Worm (Caenorhabditis elegans) whole organism, L1 larva: Measurements from ENCODE around the gene T05B11.4.

ENCODE experiments used
- C04F5.9 ChIP-seq: sonication (generic microtip); optimal IDR thresholded peaks from 2 replicates; lab custom pipeline; 2016; ENCODE audit warnings: missing genetic modification characterization, missing compliant biosample characterization
- C16A3.4 ChIP-seq: fragments of 150-350 bp; optimal IDR thresholded peaks from 2 replicates; lab custom pipeline; 2014; ENCODE audit warnings: missing biosample characterization, missing genetic modification characterization
- F16B12.6 ChIP-seq: fragments of 150-350 bp; optimal IDR thresholded peaks from 2 replicates; lab custom pipeline; 2014; ENCODE audit warnings: missing biosample characterization, missing genetic modification characterization
- Y116A8C.19 ChIP-seq: sonication (generic microtip); optimal IDR thresholded peaks from 2 replicates; lab custom pipeline; 2016; ENCODE audit warnings: missing compliant biosample characterization, missing genetic modification characterization, borderline replicate concordance
- alr-1 ChIP-seq: fragments of 200-800 bp; sonication (Bioruptor generic); optimal IDR thresholded peaks from 2 replicates; lab custom pipeline; 2018; ENCODE audit warnings: borderline replicate concordance, mild to moderate bottlenecking, missing genetic modification characterization, missing compliant biosample characterization
- ama-1 ChIP-seq: fragments of 150-350 bp; optimal IDR thresholded peaks from 2 replicates; lab custom pipeline; 2014
- blmp-1 ChIP-seq: fragments of 150-350 bp; optimal IDR thresholded peaks from 2 replicates; lab custom pipeline; 2014; ENCODE audit warnings: missing biosample characterization, missing genetic modification characterization
- ceh-63 ChIP-seq: fragments of 200-800 bp; sonication (Bioruptor generic); optimal IDR thresholded peaks from 2 replicates; lab custom pipeline; 2018; ENCODE audit warnings: mild to moderate bottlenecking, missing genetic modification characterization, missing compliant biosample characterization
- ceh-8 ChIP-seq: fragments of 200-800 bp; sonication (Bioruptor generic); optimal IDR thresholded peaks from 2 replicates; lab custom pipeline; 2018; ENCODE audit warnings: mild to moderate bottlenecking, missing genetic modification characterization, moderate library complexity, missing compliant biosample characterization
- ceh-90 ChIP-seq: sonication (generic microtip); optimal IDR thresholded peaks from 2 replicates; lab custom pipeline; 2016; ENCODE audit warnings: missing genetic modification characterization, missing compliant biosample characterization
- dpl-1 ChIP-seq, 3 experiments: fragments of 150-350 bp in 2 of 3; sonication (generic microtip) in 1 of 3; optimal IDR thresholded peaks; 2 replicates each; lab custom pipeline; 2014 to 2017; ENCODE audit warnings: missing biosample characterization in 3 of 3, missing genetic modification characterization in 3 of 3, missing genetic modification reagents in 3 of 3
- dsc-1 ChIP-seq: sonication (generic microtip); optimal IDR thresholded peaks from 2 replicates; lab custom pipeline; 2016; ENCODE audit warnings: mild to moderate bottlenecking, missing genetic modification characterization, missing compliant biosample characterization
- efl-1 ChIP-seq, 4 experiments: fragments of 150-350 bp; optimal IDR thresholded peaks in 3 of 4; peaks in 1 of 4; 1 replicate in 1 of 4; 2 replicates in 3 of 4; lab custom pipeline; 2014; ENCODE audit warnings: missing biosample characterization in 2 of 4, missing genetic modification characterization in 2 of 4, missing genetic modification reagents in 2 of 4
- egl-13 ChIP-seq: sonication (generic microtip); optimal IDR thresholded peaks from 2 replicates; lab custom pipeline; 2016; ENCODE audit warnings: missing genotype, missing genetic modification reagents, missing genetic modification characterization, missing compliant biosample characterization
- egl-27 ChIP-seq, 2 experiments: fragments of 150-350 bp in 1 of 2; sonication (generic microtip); optimal IDR thresholded peaks; 3 replicates each; lab custom pipeline; 2017 to 2018; ENCODE audit warnings: missing biosample characterization in 2 of 2, missing genetic modification characterization in 2 of 2, missing genetic modification reagents in 2 of 2
- elt-2 ChIP-seq: sonication (generic microtip); optimal IDR thresholded peaks from 2 replicates; lab custom pipeline; 2016; ENCODE audit warnings: missing genetic modification characterization, mild to moderate bottlenecking, inconsistent platforms, missing compliant biosample characterization, missing genetic modification reagents
- elt-3 ChIP-seq, 6 experiments: fragments of 150-350 bp in 1 of 6; sonication (generic microtip); optimal IDR thresholded peaks; 2 replicates each; lab custom pipeline; 2017 to 2018; ENCODE audit warnings: missing biosample characterization in 6 of 6, missing genetic modification characterization in 6 of 6, inconsistent platforms in 1 of 6
- fkh-10 ChIP-seq: sonication (generic microtip); optimal IDR thresholded peaks from 2 replicates; lab custom pipeline; 2017; ENCODE audit warnings: missing biosample characterization, missing genetic modification reagents, missing genetic modification characterization
- fkh-4 ChIP-seq: sonication (generic microtip); optimal IDR thresholded peaks from 2 replicates; lab custom pipeline; 2016; ENCODE audit warnings: missing compliant biosample characterization, missing genetic modification characterization, borderline replicate concordance
- fkh-8 ChIP-seq: sonication (generic microtip); optimal IDR thresholded peaks from 2 replicates; lab custom pipeline; 2016; ENCODE audit warnings: mild to moderate bottlenecking, missing genetic modification characterization, missing compliant biosample characterization
- fos-1 ChIP-seq: fragments of 150-350 bp; optimal IDR thresholded peaks from 2 replicates; lab custom pipeline; 2014; ENCODE audit warnings: missing biosample characterization, missing genetic modification characterization
- grh-1 ChIP-seq: fragments of 200-800 bp; sonication (Bioruptor generic); IDR thresholded peaks from 2 replicates; pipeline ENCODE4 v1.3.6; 2022; ENCODE audit warnings: missing genetic modification reagents, missing genetic modification characterization, missing compliant biosample characterization
- hlh-4 ChIP-seq: sonication (generic microtip); optimal IDR thresholded peaks from 2 replicates; lab custom pipeline; 2016; ENCODE audit warnings: mild to moderate bottlenecking, missing genetic modification characterization, missing compliant biosample characterization
- irx-1 ChIP-seq: sonication (generic microtip); optimal IDR thresholded peaks from 2 replicates; lab custom pipeline; 2016; ENCODE audit warnings: missing genetic modification characterization, missing compliant biosample characterization
- jun-1 ChIP-seq: fragments of 150-350 bp; optimal IDR thresholded peaks from 2 replicates; lab custom pipeline; 2014; ENCODE audit warnings: missing biosample characterization, missing genetic modification reagents, missing genetic modification characterization
- lin-14 ChIP-seq: fragments of 200-800 bp; sonication (Bioruptor generic); optimal IDR thresholded peaks from 2 replicates; lab custom pipeline; 2018; ENCODE audit warnings: mild to moderate bottlenecking, missing genetic modification characterization, moderate library complexity, missing compliant biosample characterization
- lin-35 ChIP-seq, 2 experiments: fragments of 150-350 bp; optimal IDR thresholded peaks; 2 replicates each; lab custom pipeline; 2014; ENCODE audit warnings: missing biosample characterization in 2 of 2, missing genetic modification characterization in 2 of 2, missing genetic modification reagents in 2 of 2
- lin-39 ChIP-seq: fragments of 150-350 bp; optimal IDR thresholded peaks from 2 replicates; lab custom pipeline; 2014; ENCODE audit warnings: missing biosample characterization, missing genetic modification reagents, missing genetic modification characterization
- lsy-2 ChIP-seq, 2 experiments: fragments of 150-350 bp; optimal IDR thresholded peaks; 2 replicates each; lab custom pipeline; 2014; ENCODE audit warnings: missing biosample characterization in 2 of 2, missing genetic modification characterization in 2 of 2
- mdl-1 ChIP-seq, 2 experiments: fragments of 150-350 bp; optimal IDR thresholded peaks; 2 replicates each; lab custom pipeline; 2014 to 2017; ENCODE audit warnings: missing biosample characterization in 2 of 2, missing genetic modification characterization in 2 of 2, inconsistent platforms in 1 of 2
- mef-2 ChIP-seq: fragments of 150-350 bp; optimal IDR thresholded peaks from 2 replicates; lab custom pipeline; 2014; ENCODE audit warnings: missing biosample characterization, missing genetic modification characterization
- mep-1 ChIP-seq: fragments of 150-350 bp; optimal IDR thresholded peaks from 2 replicates; lab custom pipeline; 2014; ENCODE audit warnings: missing biosample characterization, missing genetic modification characterization
- nhr-11 ChIP-seq: fragments of 150-350 bp; optimal IDR thresholded peaks from 2 replicates; lab custom pipeline; 2014; ENCODE audit warnings: missing biosample characterization, missing genetic modification characterization
- nhr-12 ChIP-seq: sonication (generic microtip); optimal IDR thresholded peaks from 2 replicates; lab custom pipeline; 2017; ENCODE audit warnings: missing biosample characterization, missing genetic modification characterization
- nhr-19 ChIP-seq: fragments of 200-800 bp; sonication (Bioruptor generic); conservative IDR thresholded peaks from 2 replicates; pipeline ENCODE4 v1.3.6; 2022; ENCODE audit warnings: missing genetic modification characterization, missing compliant biosample characterization
- nhr-20 ChIP-seq: sonication (generic microtip); optimal IDR thresholded peaks from 2 replicates; lab custom pipeline; 2016; ENCODE audit warnings: mild to moderate bottlenecking, missing genetic modification characterization, missing compliant biosample characterization
- nhr-47 ChIP-seq: sonication (generic microtip); optimal IDR thresholded peaks from 2 replicates; lab custom pipeline; 2016; ENCODE audit warnings: mild to moderate bottlenecking, missing genetic modification characterization, moderate library complexity, missing compliant biosample characterization
- nhr-76 ChIP-seq: sonication (generic microtip); optimal IDR thresholded peaks from 2 replicates; lab custom pipeline; 2017; ENCODE audit warnings: missing biosample characterization, missing genetic modification characterization
- nhr-77 ChIP-seq: fragments of 150-350 bp; optimal IDR thresholded peaks from 2 replicates; lab custom pipeline; 2014; ENCODE audit warnings: missing biosample characterization, missing genetic modification characterization
- nhr-85 ChIP-seq: sonication (generic microtip); peaks from one replicate; lab custom pipeline; 2016; ENCODE audit warnings: missing genetic modification characterization, inconsistent platforms, missing compliant biosample characterization
- nhr-90 ChIP-seq: sonication (generic microtip); optimal IDR thresholded peaks from 2 replicates; lab custom pipeline; 2016; ENCODE audit warnings: mild to moderate bottlenecking, missing genetic modification characterization, missing compliant biosample characterization; ENCODE audit not compliant: poor library complexity
- pqm-1 ChIP-seq: sonication (generic microtip); optimal IDR thresholded peaks from 3 replicates; lab custom pipeline; 2017; ENCODE audit warnings: missing biosample characterization, missing genetic modification characterization
- rnt-1 ChIP-seq: sonication (generic microtip); optimal IDR thresholded peaks from 2 replicates; lab custom pipeline; 2016; ENCODE audit warnings: mild to moderate bottlenecking, missing genetic modification characterization, moderate library complexity, missing compliant biosample characterization
- sox-4 ChIP-seq: sonication (generic microtip); optimal IDR thresholded peaks from 2 replicates; lab custom pipeline; 2016; ENCODE audit warnings: missing genetic modification characterization, missing compliant biosample characterization
- sup-37 ChIP-seq: fragments of 200-800 bp; sonication (Bioruptor generic); optimal IDR thresholded peaks from 2 replicates; lab custom pipeline; 2018; ENCODE audit warnings: mild to moderate bottlenecking, missing genetic modification characterization, missing compliant biosample characterization
- swsn-7 ChIP-seq: sonication (generic microtip); optimal IDR thresholded peaks from 2 replicates; lab custom pipeline; 2016; ENCODE audit warnings: missing genetic modification characterization, missing compliant biosample characterization
- unc-130 ChIP-seq: fragments of 150-350 bp; optimal IDR thresholded peaks from 2 replicates; lab custom pipeline; 2017; ENCODE audit warnings: missing biosample characterization, missing genetic modification characterization, inconsistent platforms
- unc-30 ChIP-seq: sonication (generic microtip); optimal IDR thresholded peaks from 2 replicates; lab custom pipeline; 2017; ENCODE audit warnings: missing biosample characterization, missing genetic modification characterization
- unc-62 ChIP-seq: fragments of 150-350 bp; optimal IDR thresholded peaks from 2 replicates; lab custom pipeline; 2014; ENCODE audit warnings: missing biosample characterization, missing genetic modification reagents, missing genetic modification characterization
- unc-86 ChIP-seq: sonication (generic microtip); optimal IDR thresholded peaks from 2 replicates; lab custom pipeline; 2016; ENCODE audit warnings: missing genetic modification characterization, missing compliant biosample characterization
- unc-98 ChIP-seq: fragments of 200-800 bp; sonication (Bioruptor generic); IDR thresholded peaks from 2 replicates; pipeline ENCODE4 v1.3.6; 2022; ENCODE audit warnings: missing genetic modification characterization, missing compliant biosample characterization
- vab-15 ChIP-seq: sonication (generic microtip); optimal IDR thresholded peaks from 2 replicates; lab custom pipeline; 2017; ENCODE audit warnings: missing genotype, mild to moderate bottlenecking, missing genetic modification characterization, missing compliant biosample characterization

T05B11.4 gene

ce11 chrV:7776029-7776628 is 21.7 kb upstream of the T05B11.4 start, which contains the start of the genes rpl-39 and rps-30:
Gene rpl-39, minus strand, starts transcription at chrV:7776079.
Gene rps-30, plus strand, starts transcription at chrV:7776578.
- peak; percentile 82 to 90 for TF ChIP-seq lin-35 (GFP tag; optimal IDR thresholded peaks at IDR 0.05; lab: Kevin White, UChicago)
- TF ChIP-seq mdl-1 (tag; optimal IDR thresholded peaks at IDR 0.05; lab: Kevin White, UChicago), result peak in 1 of 2 experiments; percentile 73
- TF ChIP-seq unc-86, result peak; percentile 60
- TF ChIP-seq fkh-4 (tag; lab: Kevin White, UChicago), result peak; percentile 17
- peak; percentile 84 for TF ChIP-seq C16A3.4 (tag; lab: Kevin White, UChicago)
- TF ChIP-seq lin-39 (tag; lab: Kevin White, UChicago), result peak; percentile 39
- TF ChIP-seq C04F5.9 (tag; lab: Kevin White, UChicago), result no peak
- no peak for TF ChIP-seq unc-62 (GFP tag; lab: Kevin White, UChicago)
- TF ChIP-seq swsn-7 (tag; lab: Kevin White, UChicago), result peak; percentile 79
- TF ChIP-seq blmp-1 (tag; lab: Kevin White, UChicago), result peak; percentile 71
- no peak for TF ChIP-seq ceh-90
- TF ChIP-seq nhr-90, result peak; percentile 59
- TF ChIP-seq ama-1 (lab: Kevin White, UChicago), result peak; percentile 39
- TF ChIP-seq nhr-85, result peak; percentile 87
- peak; percentile 11 for TF ChIP-seq sup-37 (GFP tag; lab: Kevin White, UChicago)
- TF ChIP-seq sox-4 (tag; lab: Kevin White, UChicago), result no peak
- TF ChIP-seq mef-2, result peak; percentile 38
- TF ChIP-seq elt-2, result no peak
- peak; percentile 90 for TF ChIP-seq mep-1 (tag; lab: Kevin White, UChicago)
- peak; percentile 41 for TF ChIP-seq irx-1 (tag; lab: Kevin White, UChicago)
- no peak for TF ChIP-seq Y116A8C.19 (tag; lab: Kevin White, UChicago)
- TF ChIP-seq egl-27 (tag; optimal IDR thresholded peaks at IDR 0.05; lab: Kevin White, UChicago), result no peak
- peak; percentile 46 for TF ChIP-seq fkh-10
- TF ChIP-seq hlh-4 (tag; lab: Kevin White, UChicago), result no peak
- TF ChIP-seq nhr-11 (tag; lab: Kevin White, UChicago), result peak; percentile 29
- peak; percentile 54 for TF ChIP-seq dsc-1
- peak; percentile 62 for TF ChIP-seq nhr-77 (tag; lab: Kevin White, UChicago)
- TF ChIP-seq unc-98 (GFP tag; lab: Robert Waterston, UW), result 0 out of 2 replicates have a peak, but pooled peaks have one; percentile 31
- peak; percentile 69 for TF ChIP-seq jun-1 (tag; lab: Kevin White, UChicago)
- TF ChIP-seq fkh-8 (tag; lab: Kevin White, UChicago), result peak; percentile 85
- no peak for TF ChIP-seq unc-30 (tag; lab: Kevin White, UChicago)
- peak; percentile 88 for TF ChIP-seq lin-14
- TF ChIP-seq nhr-76, result no peak
- TF ChIP-seq nhr-20 (tag; lab: Kevin White, UChicago), result peak; percentile 88
- TF ChIP-seq unc-130 (tag; lab: Kevin White, UChicago), result peak; percentile 84
- peak; percentile 50 for TF ChIP-seq F16B12.6 (tag; lab: Kevin White, UChicago)
- no peak for TF ChIP-seq egl-13 (tag; lab: Kevin White, UChicago)
- peak; percentile 81 for TF ChIP-seq nhr-19 (GFP tag; lab: Robert Waterston, UW)
- TF ChIP-seq efl-1 (optimal IDR thresholded peaks at IDR 0.05; lab: Kevin White, UChicago), result peak; percentile 83 to 91
- TF ChIP-seq efl-1 (GFP tag; optimal IDR thresholded peaks at IDR 0.05 in 1 of 2; lab: Kevin White, UChicago), result peak; percentile 77 to 97
- TF ChIP-seq rnt-1 (tag; lab: Kevin White, UChicago), result peak; percentile 86
- no peak for TF ChIP-seq alr-1 (tag; lab: Kevin White, UChicago)
- TF ChIP-seq nhr-12 (tag; lab: Kevin White, UChicago), result no peak
- TF ChIP-seq pqm-1, result no peak
- TF ChIP-seq ceh-63 (GFP tag; lab: Kevin White, UChicago), result no peak
- TF ChIP-seq fos-1 (tag; lab: Kevin White, UChicago), result peak; percentile 57
- TF ChIP-seq dpl-1 (GFP tag; optimal IDR thresholded peaks at IDR 0.05; lab: Kevin White, UChicago), result peak; percentile 77 to 80 (median 78)
- TF ChIP-seq lsy-2 (tag; optimal IDR thresholded peaks at IDR 0.05; lab: Kevin White, UChicago), result peak; percentile 87 to 93
- TF ChIP-seq ceh-8, result no peak
- TF ChIP-seq vab-15, result no peak
- TF ChIP-seq elt-3 (tag; optimal IDR thresholded peaks at IDR 0.05; lab: Kevin White, UChicago), result peak in 5 of 6 experiments; percentile 23 to 82 (median 61)
- peak; percentile 70 for TF ChIP-seq grh-1 (GFP tag; lab: Robert Waterston, UW)
- TF ChIP-seq nhr-47 (tag; lab: Kevin White, UChicago), result peak; percentile 86
